ENCODE assay signal across 2 fruit fly cellular contexts in the genomic region with DNA sequence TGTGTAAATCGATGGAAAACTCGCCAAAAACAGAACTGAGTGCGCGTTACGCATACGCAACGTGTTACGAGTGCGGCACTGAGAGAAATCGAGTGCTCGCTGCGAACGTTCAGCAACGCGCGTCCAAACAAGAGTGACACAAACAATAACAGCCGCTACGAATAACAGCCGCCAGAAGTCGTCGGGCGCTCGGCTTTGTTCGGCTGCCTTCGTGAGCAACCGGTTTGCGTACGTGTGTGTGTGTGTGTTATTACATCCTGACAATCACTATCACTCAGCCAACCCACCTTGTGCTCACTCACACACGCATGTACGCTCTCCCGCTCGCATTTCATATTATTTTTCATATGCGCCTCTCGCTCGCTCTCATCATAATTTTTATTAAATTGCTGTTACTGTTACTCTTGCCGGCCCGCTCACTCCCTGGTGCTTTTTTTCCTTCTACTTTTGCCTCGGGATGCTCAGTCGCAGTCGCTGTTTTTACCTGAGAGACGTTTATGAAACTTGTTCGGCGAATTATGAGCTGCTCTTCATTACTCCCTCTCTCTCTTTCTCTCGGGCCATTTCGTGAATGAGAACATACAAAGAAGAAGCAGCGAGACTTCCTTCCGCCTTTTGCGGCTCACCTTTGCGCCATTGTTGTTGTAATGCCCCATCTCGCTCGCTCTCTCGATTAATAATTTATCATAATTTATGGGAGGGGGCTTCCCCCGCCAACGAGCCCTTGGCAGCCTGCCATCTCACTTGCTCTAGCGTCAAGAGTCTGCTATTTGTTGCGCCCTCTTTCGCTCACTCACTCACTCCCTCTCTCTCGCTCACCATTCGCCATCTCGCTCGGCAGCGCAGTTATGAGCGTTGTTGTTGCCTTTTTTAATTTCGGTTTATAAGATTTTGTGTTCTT.
TF ChIP-seq lines count a peak whose summit lies in the region.

A gene (minus strand): TSS at position 136 of the 901 bp plus-strand sequence.

TF ChIP-seq in whole organism, embryonic, 481 proteins besides CTCF, POLR2A, EP300 and RAD21 (continued from another document and continues in another):
- peak; percentile 29; the same call in 1 of the 3 replicates for TF ChIP-seq row (GFP tag; IDR thresholded peaks at IDR 0.05; lab: Robert Waterston, UW)
- TF ChIP-seq Chrac-16 (GFP tag; optimal IDR thresholded peaks at IDR 0.05; lab: Kevin White, UChicago) = no peak
- TF ChIP-seq fd102C (GFP tag; optimal IDR thresholded peaks at IDR 0.05; lab: Kevin White, UChicago) = no peak
- no peak for TF ChIP-seq lov (optimal IDR thresholded peaks at IDR 0.05; lab: Kevin White, UChicago)
- TF ChIP-seq lov (GFP tag; IDR thresholded peaks at IDR 0.05; lab: Robert Waterston, UW) = 0 out of 3 replicates have a peak, but pooled peaks have one; percentile 32
- TF ChIP-seq D (optimal IDR thresholded peaks at IDR 0.05; lab: Kevin White, UChicago) = peak; percentile 40
- peak; percentile 29 for TF ChIP-seq D (GFP tag; optimal IDR thresholded peaks at IDR 0.05; lab: Kevin White, UChicago)
- TF ChIP-seq CG12744 (GFP tag; optimal IDR thresholded peaks at IDR 0.05; lab: Kevin White, UChicago) = peak; percentile 11
- TF ChIP-seq Poxn (GFP tag; IDR thresholded peaks at IDR 0.05; lab: Robert Waterston, UW) = no peak
- TF ChIP-seq CG17385 (GFP tag; optimal IDR thresholded peaks at IDR 0.05; lab: Kevin White, UChicago) = peak; percentile 80
- TF ChIP-seq CG32532 (GFP tag; IDR thresholded peaks at IDR 0.05; lab: Robert Waterston, UW) = peak; percentile 33; the same call in 1 of the 2 replicates
- peak; percentile 81 for TF ChIP-seq sqz (GFP tag; optimal IDR thresholded peaks at IDR 0.05; lab: Kevin White, UChicago)
- TF ChIP-seq Dref (GFP tag; IDR thresholded peaks at IDR 0.05; lab: Robert Waterston, UW) = no peak
- TF ChIP-seq oc (tag; optimal IDR thresholded peaks at IDR 0.05; lab: Kevin White, UChicago) = peak; percentile 38
- no peak for TF ChIP-seq Dbx (GFP tag; IDR thresholded peaks at IDR 0.05; lab: Robert Waterston, UW)
- TF ChIP-seq jing (GFP tag; optimal IDR thresholded peaks at IDR 0.05; lab: Kevin White, UChicago) = peak; percentile 53
- 0 out of 3 replicates have a peak, but pooled peaks have one; percentile 10 for TF ChIP-seq CG11695 (GFP tag; IDR thresholded peaks at IDR 0.05; lab: Robert Waterston, UW)
- TF ChIP-seq bbx (GFP tag; IDR thresholded peaks at IDR 0.05; lab: Robert Waterston, UW; ENCODE audit: partially characterized antibody) = peak; percentile 47; the same call in 1 of the 2 replicates
- peak; percentile 57; the same call in 1 of the 2 replicates for TF ChIP-seq aop (GFP tag; IDR thresholded peaks at IDR 0.05; lab: Robert Waterston, UW)
- peak; percentile 88 for TF ChIP-seq zf30C (GFP tag; optimal IDR thresholded peaks at IDR 0.05; lab: Kevin White, UChicago)
- TF ChIP-seq cad (GFP tag; optimal IDR thresholded peaks at IDR 0.05; lab: Kevin White, UChicago) = peak; percentile 75
- TF ChIP-seq zen (tag; optimal IDR thresholded peaks at IDR 0.05; lab: Kevin White, UChicago) = peak; percentile 11
- TF ChIP-seq Bgb (GFP tag; IDR thresholded peaks at IDR 0.05; lab: Robert Waterston, UW; ENCODE audit: partially characterized antibody) = peak; percentile 33; the same call in 1 of the 2 replicates
- peak; percentile 31 to 91 for TF ChIP-seq tll (GFP tag; optimal IDR thresholded peaks at IDR 0.05; lab: Kevin White, UChicago)
- 0 out of 3 replicates have a peak, but pooled peaks have one; percentile 43 for TF ChIP-seq hb (GFP tag; IDR thresholded peaks at IDR 0.05; lab: Robert Waterston, UW; ENCODE audit: partially characterized antibody)
- TF ChIP-seq GATAe (GFP tag; conservative IDR thresholded peaks at IDR 0.05; lab: Robert Waterston, UW) = no peak
- TF ChIP-seq CG10274 (GFP tag; optimal IDR thresholded peaks at IDR 0.05; lab: Kevin White, UChicago) = no peak
- peak; percentile 8 for TF ChIP-seq HmgZ (tag; optimal IDR thresholded peaks at IDR 0.05; lab: Kevin White, UChicago)
- TF ChIP-seq CG8924 (tag; optimal IDR thresholded peaks at IDR 0.05; lab: Kevin White, UChicago) = peak; percentile 2
- TF ChIP-seq CG7372 (GFP tag; IDR thresholded peaks at IDR 0.05; lab: Robert Waterston, UW) = peak; percentile 93
- no peak for TF ChIP-seq hth (optimal IDR thresholded peaks at IDR 0.05; lab: Kevin White, UChicago)
- TF ChIP-seq sc (optimal IDR thresholded peaks at IDR 0.05; lab: Kevin White, UChicago) = no peak
- TF ChIP-seq sc (GFP tag; optimal IDR thresholded peaks at IDR 0.05; lab: Kevin White, UChicago) = no peak
- peak; percentile 76 for TF ChIP-seq z (GFP tag; IDR thresholded peaks at IDR 0.05; lab: Robert Waterston, UW)
- peak; percentile 13 for TF ChIP-seq CG10979 (tag; optimal IDR thresholded peaks at IDR 0.05; lab: Kevin White, UChicago)
- no peak for TF ChIP-seq Sry-β (GFP tag; optimal IDR thresholded peaks at IDR 0.05; lab: Kevin White, UChicago)
- TF ChIP-seq pan (optimal IDR thresholded peaks at IDR 0.05; lab: Kevin White, UChicago) = no peak
- peak in 1 of 2 experiments; percentile 8 for TF ChIP-seq pan (GFP tag; optimal IDR thresholded peaks at IDR 0.05 in 1 of 2, IDR thresholded peaks at IDR 0.05 in 1 of 2)
- TF ChIP-seq CG4360 (GFP tag; IDR thresholded peaks at IDR 0.05; lab: Robert Waterston, UW) = peak; percentile 97
- TF ChIP-seq Dll (GFP tag; IDR thresholded peaks at IDR 0.05; lab: Robert Waterston, UW; ENCODE audit: partially characterized antibody) = 0 out of 4 replicates have a peak, but pooled peaks have one; percentile 31
- TF ChIP-seq Opbp (GFP tag; IDR thresholded peaks at IDR 0.05; lab: Robert Waterston, UW; ENCODE audit: partially characterized antibody) = peak; percentile 51; the same call in 2 of the 3 replicates
- no peak for TF ChIP-seq sug (tag; optimal IDR thresholded peaks at IDR 0.05; lab: Kevin White, UChicago)
- TF ChIP-seq gem (tag; optimal IDR thresholded peaks at IDR 0.05; lab: Kevin White, UChicago) = no peak
- TF ChIP-seq nmo (GFP tag; optimal IDR thresholded peaks at IDR 0.05; lab: Kevin White, UChicago) = peak; percentile 8
- no peak for TF ChIP-seq Antp (GFP tag; optimal IDR thresholded peaks at IDR 0.05; lab: Kevin White, UChicago)
- TF ChIP-seq amos (GFP tag; IDR thresholded peaks at IDR 0.05; lab: Robert Waterston, UW; ENCODE audit: partially characterized antibody) = peak; percentile 32; the same call in 1 of the 2 replicates
- TF ChIP-seq Trl (optimal IDR thresholded peaks at IDR 0.05; lab: Kevin White, UChicago) = peak; percentile 77 to 89
- TF ChIP-seq Trl (GFP tag; optimal IDR thresholded peaks at IDR 0.05; lab: Kevin White, UChicago) = no peak
- TF ChIP-seq vnd (GFP tag; IDR thresholded peaks at IDR 0.05; lab: Robert Waterston, UW; ENCODE audit: partially characterized antibody) = 0 out of 3 replicates have a peak, but pooled peaks have one; percentile 33
- no peak for TF ChIP-seq croc (GFP tag; conservative IDR thresholded peaks at IDR 0.05; lab: Robert Waterston, UW)
- TF ChIP-seq CG7271 (tag; optimal IDR thresholded peaks at IDR 0.05; lab: Kevin White, UChicago) = peak; percentile 1
- peak; percentile 62; the same call in 1 of the 2 replicates for TF ChIP-seq Nf-YA (GFP tag; IDR thresholded peaks at IDR 0.05; lab: Robert Waterston, UW)
- TF ChIP-seq Jarid2 (GFP tag; optimal IDR thresholded peaks at IDR 0.05; lab: Kevin White, UChicago) = peak; percentile 89
- TF ChIP-seq gsb (GFP tag; IDR thresholded peaks at IDR 0.05; lab: Robert Waterston, UW) = no peak
- no peak for TF ChIP-seq org-1 (GFP tag; optimal IDR thresholded peaks at IDR 0.05; lab: Kevin White, UChicago)
- no peak for TF ChIP-seq dmrt99B (tag; optimal IDR thresholded peaks at IDR 0.05; lab: Kevin White, UChicago)

TF ChIP-seq in whole organism, prepupa, 60 proteins besides CTCF, POLR2A, EP300 and RAD21 (continued from another document):
- TF ChIP-seq CG8632 (GFP tag; optimal IDR thresholded peaks at IDR 0.05; lab: Kevin White, UChicago) (peak; percentile 5), CG6808 (GFP tag; optimal IDR thresholded peaks at IDR 0.05; lab: Kevin White, UChicago) (peak; percentile 10), CG8119 (GFP tag; IDR thresholded peaks at IDR 0.05; lab: Robert Waterston, UW) (peak; percentile 31; the same call in 1 of the 3 replicates), CG32006 (GFP tag; optimal IDR thresholded peaks at IDR 0.05; lab: Kevin White, UChicago) (no peak), CG7368 (GFP tag; optimal IDR thresholded peaks at IDR 0.05; lab: Kevin White, UChicago) (peak; percentile 15), CG6792 (GFP tag; optimal IDR thresholded peaks at IDR 0.05; lab: Kevin White, UChicago) (no peak), ss (GFP tag; optimal IDR thresholded peaks at IDR 0.05; lab: Kevin White, UChicago) (peak; percentile 23 to 51)
